Fruit fly (Drosophila melanogaster): ENCODE results near the gene Ubr3.

The Ubr3 gene

DNA sequence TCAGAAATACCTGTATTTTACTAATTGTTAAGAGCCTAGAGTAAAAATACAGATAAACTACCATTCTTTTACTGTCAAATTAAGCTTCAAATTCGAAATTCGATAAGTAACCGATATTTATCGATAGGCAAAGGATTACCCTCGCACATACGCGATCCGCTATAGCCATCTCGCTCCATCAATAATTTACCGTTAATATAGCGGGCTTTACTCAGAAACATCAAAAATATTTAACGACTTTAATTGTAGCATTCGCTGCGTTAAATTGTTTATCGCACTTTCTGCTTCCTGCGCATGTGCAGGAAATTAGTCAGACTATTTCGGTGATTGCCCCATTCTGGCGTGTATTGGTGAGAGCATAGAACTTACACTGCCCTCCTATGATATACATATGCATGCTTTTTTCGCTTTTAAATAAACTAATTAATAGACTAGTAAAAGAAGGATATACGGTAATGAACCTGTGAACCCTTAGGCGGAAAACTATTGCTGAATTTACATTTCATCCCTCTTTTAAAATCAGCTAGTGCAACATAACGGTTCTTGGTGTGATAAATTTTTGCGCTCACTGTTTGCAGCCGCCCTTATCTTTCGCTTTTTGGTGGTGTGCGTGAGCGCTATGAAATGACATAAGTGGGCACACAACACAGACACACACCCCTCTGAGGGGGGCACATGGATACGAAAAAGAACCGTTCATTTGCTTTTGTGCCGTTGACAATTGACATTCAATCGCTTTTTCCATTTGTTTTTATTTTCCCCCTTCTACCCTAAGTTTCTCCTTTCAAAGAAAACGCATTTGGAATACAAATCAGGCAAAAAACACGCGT lies 27.2 kb upstream of the Ubr3 start, which contains the start of the genes dpr14 and spidey (continued):
- TF ChIP-seq CG18011 (GFP tag; optimal IDR thresholded peaks at IDR 0.05): peak; percentile 71
- TF ChIP-seq CG11723 (GFP tag; optimal IDR thresholded peaks at IDR 0.05): peak; percentile 80
- no peak for TF ChIP-seq yki (optimal IDR thresholded peaks at IDR 0.05)
- peak; percentile 89 for TF ChIP-seq Taf1 (GFP tag; IDR thresholded peaks at IDR 0.05)
- peak; percentile 89 for TF ChIP-seq D19A (tag; optimal IDR thresholded peaks at IDR 0.05)
- TF ChIP-seq CG17912 (GFP tag; optimal IDR thresholded peaks at IDR 0.05): peak; percentile 49
- peak; percentile 89 for TF ChIP-seq CG11504 (tag; optimal IDR thresholded peaks at IDR 0.05)
- peak; percentile 92 for TF ChIP-seq CG3281 (GFP tag; optimal IDR thresholded peaks at IDR 0.05)
- TF ChIP-seq psq (GFP tag; optimal IDR thresholded peaks at IDR 0.05): peak; percentile 49
- peak; percentile 71 for TF ChIP-seq CG8765 (GFP tag; IDR thresholded peaks at IDR 0.05)
- TF ChIP-seq danr (GFP tag; IDR thresholded peaks at IDR 0.05): peak; percentile 84
- TF ChIP-seq Bteb2 (GFP tag; optimal IDR thresholded peaks at IDR 0.05): peak; percentile 62
- peak; percentile 77 for TF ChIP-seq Asciz (GFP tag; optimal IDR thresholded peaks at IDR 0.05)
- TF ChIP-seq pzg (GFP tag; optimal IDR thresholded peaks at IDR 0.05): peak; percentile 29
- peak; percentile 86 for TF ChIP-seq CG14441 (GFP tag; IDR thresholded peaks at IDR 0.05)
- TF ChIP-seq grau (tag; optimal IDR thresholded peaks at IDR 0.05): peak; percentile 92
- TF ChIP-seq ham (GFP tag; IDR thresholded peaks at IDR 0.05): peak; percentile 78
- peak; percentile 79 for TF ChIP-seq NC2α (GFP tag; optimal IDR thresholded peaks at IDR 0.05)
- peak; percentile 78 for TF ChIP-seq Six4 (GFP tag; optimal IDR thresholded peaks at IDR 0.05)
- TF ChIP-seq stwl (tag; optimal IDR thresholded peaks at IDR 0.05): no peak
- peak; percentile 89 for TF ChIP-seq Ada2b (GFP tag; IDR thresholded peaks at IDR 0.05)
- peak; percentile 86 for TF ChIP-seq Mrtf (GFP tag; IDR thresholded peaks at IDR 0.05)
- TF ChIP-seq Dip3 (GFP tag; optimal IDR thresholded peaks at IDR 0.05): peak; percentile 88
- TF ChIP-seq repo (GFP tag; optimal IDR thresholded peaks at IDR 0.05): peak; percentile 74
- TF ChIP-seq CG14710 (tag; optimal IDR thresholded peaks at IDR 0.05): peak; percentile 83
- peak; percentile 36 for TF ChIP-seq CG8478 (optimal IDR thresholded peaks at IDR 0.05)
- TF ChIP-seq CG2712 (tag; optimal IDR thresholded peaks at IDR 0.05): peak; percentile 92
- TF ChIP-seq CG11398 (GFP tag; optimal IDR thresholded peaks at IDR 0.05): peak; percentile 81
- peak; percentile 55 for TF ChIP-seq CG3995 (GFP tag; optimal IDR thresholded peaks at IDR 0.05)
- no peak for TF ChIP-seq Stat92E (GFP tag; optimal IDR thresholded peaks at IDR 0.05)
- TF ChIP-seq crc (GFP tag; optimal IDR thresholded peaks at IDR 0.05): peak; percentile 73
- TF ChIP-seq CG13775 (GFP tag; optimal IDR thresholded peaks at IDR 0.05): peak; percentile 86
- TF ChIP-seq schlank (tag; optimal IDR thresholded peaks at IDR 0.05): peak; percentile 87
- TF ChIP-seq kni (GFP tag; optimal IDR thresholded peaks at IDR 0.05): peak; percentile 86
- peak; percentile 91 for TF ChIP-seq lmd (GFP tag; IDR thresholded peaks at IDR 0.05)
- TF ChIP-seq HmgZ (tag; optimal IDR thresholded peaks at IDR 0.05): peak; percentile 96
- peak; percentile 93 for TF ChIP-seq tgo (GFP tag; IDR thresholded peaks at IDR 0.05)
- TF ChIP-seq CG17385 (GFP tag; optimal IDR thresholded peaks at IDR 0.05): peak; percentile 89
- peak; percentile 9 for TF ChIP-seq CG15479 (GFP tag; optimal IDR thresholded peaks at IDR 0.05)
- peak; percentile 71 for TF ChIP-seq kay (GFP tag; optimal IDR thresholded peaks at IDR 0.05)
- TF ChIP-seq CG6689 (GFP tag; IDR thresholded peaks at IDR 0.05): peak; percentile 86
- TF ChIP-seq her (GFP tag; optimal IDR thresholded peaks at IDR 0.05): peak; percentile 85
- TF ChIP-seq ftz-f1 (GFP tag; optimal IDR thresholded peaks at IDR 0.05): peak; percentile 28
- TF ChIP-seq D19B (GFP tag; optimal IDR thresholded peaks at IDR 0.05): peak; percentile 80
- TF ChIP-seq pros (GFP tag; optimal IDR thresholded peaks at IDR 0.05): peak; percentile 78
- peak; percentile 77 for TF ChIP-seq klu (GFP tag; IDR thresholded peaks at IDR 0.05)
- TF ChIP-seq CG9817 (tag; optimal IDR thresholded peaks at IDR 0.05): peak; percentile 91
- TF ChIP-seq sd (tag; optimal IDR thresholded peaks at IDR 0.05): peak; percentile 80
- TF ChIP-seq lab (GFP tag; optimal IDR thresholded peaks at IDR 0.05): peak; percentile 96
- TF ChIP-seq CTCF (GFP tag; optimal IDR thresholded peaks at IDR 0.05): peak; percentile 42

Data from whole organism, embryonic.